Worm (Caenorhabditis elegans) whole organism, L4 larva: ENCODE data around the gene gos-28.

Experiments used
- T20F7.1 ChIP-seq: fragments of 200-800 bp; sonication (Bioruptor generic); optimal IDR thresholded peaks from 2 replicates; lab custom pipeline; 2018; ENCODE audit warnings: mild to moderate bottlenecking, missing genetic modification characterization, missing compliant biosample characterization
- ceh-32 ChIP-seq: sonication (generic microtip); optimal IDR thresholded peaks from 2 replicates; lab custom pipeline; 2016; ENCODE audit warnings: mild to moderate bottlenecking, missing genetic modification characterization, missing compliant biosample characterization; ENCODE audit not compliant: poor library complexity
- daf-12 ChIP-seq: fragments of 150-350 bp; optimal IDR thresholded peaks from 2 replicates; lab custom pipeline; 2014; ENCODE audit warnings: missing biosample characterization, missing genetic modification reagents, missing genetic modification characterization
- nhr-11 ChIP-seq: fragments of 150-350 bp; optimal IDR thresholded peaks from 2 replicates; lab custom pipeline; 2014; ENCODE audit warnings: missing biosample characterization, missing genetic modification characterization
- nhr-77 ChIP-seq: fragments of 150-350 bp; optimal IDR thresholded peaks from 2 replicates; lab custom pipeline; 2014; ENCODE audit warnings: missing biosample characterization, missing genetic modification characterization

ce11 chrIII:7331671-7332070 lies 17.3 kb downstream of the gos-28 start:
- TF ChIP-seq nhr-11 (tag; lab: Kevin White, UChicago) (no peak), T20F7.1 (GFP tag; lab: Kevin White, UChicago) (no peak), daf-12 (tag; lab: Kevin White, UChicago) (no peak), ceh-32 (tag; lab: Kevin White, UChicago) (no peak), nhr-77 (no peak)
